Fruit fly (Drosophila melanogaster) whole organism, embryonic: ENCODE data around the gene Pde11.

Experiments
- Adf1 ChIP-seq: fragments of 200-800 bp; sonication (Bioruptor generic); IDR thresholded peaks from 2 replicates; pipeline ENCODE4 v1.3.6; 2022; ENCODE audit warnings: missing biosample characterization, missing genetic modification characterization
- Bdp1 ChIP-seq: fragments of 200-800 bp; sonication (Bioruptor generic); optimal IDR thresholded peaks from 3 replicates; lab custom pipeline; 2016; ENCODE audit warnings: missing biosample characterization, missing genetic modification characterization
- CG10209 ChIP-seq: fragments of 200-800 bp; sonication (Bioruptor generic); optimal IDR thresholded peaks from 3 replicates; lab custom pipeline; 2017; ENCODE audit warnings: missing biosample characterization, mild to moderate bottlenecking, missing genetic modification characterization, missing genetic modification reagents
- CG11093 ChIP-seq: fragments of 200-800 bp; sonication (Bioruptor generic); IDR thresholded peaks from 3 replicates; pipeline ENCODE4 v1.3.6; 2022; ENCODE audit warnings: missing biosample characterization, missing genetic modification characterization
- CG11696 ChIP-seq: fragments of 200-800 bp; sonication (Bioruptor generic); IDR thresholded peaks from 2 replicates; pipeline ENCODE4 v1.3.6; 2022; ENCODE audit warnings: missing biosample characterization, missing genetic modification characterization
- CG13287 ChIP-seq: fragments of 200-800 bp; sonication (Bioruptor generic); IDR thresholded peaks from 2 replicates; pipeline ENCODE4 v1.3.6; 2022; ENCODE audit warnings: missing biosample characterization, missing genetic modification characterization; ENCODE audit not compliant: partially characterized antibody
- CG15514 ChIP-seq: fragments of 200-800 bp; sonication (Bioruptor generic); optimal IDR thresholded peaks from 3 replicates; lab custom pipeline; 2017; ENCODE audit warnings: missing biosample characterization, missing genetic modification characterization, mild to moderate bottlenecking, moderate library complexity, missing genetic modification reagents
- CG16815 ChIP-seq: fragments of 200-800 bp; sonication (Bioruptor generic); optimal IDR thresholded peaks from 3 replicates; lab custom pipeline; 2017; ENCODE audit warnings: missing biosample characterization, mild to moderate bottlenecking, missing genetic modification characterization
- CG3281 ChIP-seq: fragments of 200-800 bp; sonication (Bioruptor generic); optimal IDR thresholded peaks from 3 replicates; lab custom pipeline; 2017; ENCODE audit warnings: missing biosample characterization, mild to moderate bottlenecking, missing genetic modification characterization
- CG4404 ChIP-seq: fragments of 200-800 bp; sonication (Bioruptor generic); IDR thresholded peaks from 2 replicates; pipeline ENCODE4 v1.3.6; 2022; ENCODE audit warnings: missing biosample characterization, missing genetic modification characterization
- CG6175 ChIP-seq: fragments of 200-800 bp; sonication (Bioruptor generic); IDR thresholded peaks from 3 replicates; pipeline ENCODE4 v1.3.6; 2022; ENCODE audit warnings: missing biosample characterization, missing genetic modification characterization
- CG7556 ChIP-seq: fragments of 200-800 bp; sonication (Bioruptor generic); optimal IDR thresholded peaks from 2 replicates; lab custom pipeline; 2017; ENCODE audit warnings: missing biosample characterization, mild to moderate bottlenecking, missing genetic modification characterization
- CG7745 ChIP-seq: fragments of 200-800 bp; sonication (Bioruptor generic); optimal IDR thresholded peaks from 2 replicates; lab custom pipeline; 2018; ENCODE audit warnings: missing biosample characterization, mild to moderate bottlenecking, missing genetic modification characterization, moderate library complexity
- CG7987 ChIP-seq: fragments of 200-800 bp; sonication (Bioruptor generic); optimal IDR thresholded peaks from 2 replicates; lab custom pipeline; 2018; ENCODE audit warnings: missing biosample characterization, mild to moderate bottlenecking, missing genetic modification characterization, moderate library complexity
- CG9609 ChIP-seq: fragments of 200-800 bp; sonication (Bioruptor generic); optimal IDR thresholded peaks from 3 replicates; lab custom pipeline; 2016; ENCODE audit warnings: missing biosample characterization, missing genetic modification characterization
- Chrac-16 ChIP-seq: fragments of 200-800 bp; sonication (Bioruptor generic); optimal IDR thresholded peaks from 3 replicates; lab custom pipeline; 2016; ENCODE audit warnings: missing biosample characterization, missing genetic modification characterization
- Drgx ChIP-seq: fragments of 200-800 bp; sonication (Bioruptor generic); IDR thresholded peaks from 2 replicates; pipeline ENCODE4 v1.3.6; 2022; ENCODE audit warnings: missing biosample characterization, missing genetic modification characterization
- E2f2 ChIP-seq: fragments of 200-800 bp; sonication (Bioruptor generic); IDR thresholded peaks from 2 replicates; pipeline ENCODE4 v1.3.6; 2022; ENCODE audit warnings: missing biosample characterization, missing genetic modification characterization
- Fer1 ChIP-seq: fragments of 200-800 bp; sonication (Bioruptor generic); optimal IDR thresholded peaks from 2 replicates; lab custom pipeline; 2017; ENCODE audit warnings: missing biosample characterization, mild to moderate bottlenecking, missing genetic modification characterization
- GATAe ChIP-seq: fragments of 200-800 bp; sonication (Bioruptor generic); conservative IDR thresholded peaks from 2 replicates; pipeline ENCODE4 v1.3.6; 2022; ENCODE audit warnings: missing biosample characterization, missing genetic modification characterization
- Gug ChIP-seq: fragments of 200-800 bp; sonication (Bioruptor generic); IDR thresholded peaks from 4 replicates; pipeline ENCODE4 v1.3.6; 2022; ENCODE audit warnings: missing biosample characterization, missing genetic modification characterization
- HmgZ ChIP-seq: fragments of 200-800 bp; sonication (Bioruptor generic); optimal IDR thresholded peaks from 2 replicates; lab custom pipeline; 2018; ENCODE audit warnings: missing biosample characterization, mild to moderate bottlenecking, missing genetic modification characterization
- Hr3 ChIP-seq: fragments of 200-800 bp; sonication (Bioruptor generic); optimal IDR thresholded peaks from 3 replicates; lab custom pipeline; 2016; ENCODE audit warnings: missing biosample characterization, missing genetic modification characterization
- Meics ChIP-seq: fragments of 200-800 bp; sonication (Bioruptor generic); optimal IDR thresholded peaks from 2 replicates; lab custom pipeline; 2017; ENCODE audit warnings: missing biosample characterization, mild to moderate bottlenecking, missing genetic modification characterization
- Ravus ChIP-seq: fragments of 200-800 bp; sonication (Bioruptor generic); IDR thresholded peaks from 2 replicates; pipeline ENCODE4 v1.3.6; 2022; ENCODE audit warnings: missing biosample characterization, missing genetic modification characterization
- Scr ChIP-seq: fragments of 200-800 bp; sonication (Bioruptor generic); IDR thresholded peaks from 2 replicates; pipeline ENCODE4 v1.3.6; 2022; ENCODE audit warnings: missing biosample characterization, missing genetic modification characterization; ENCODE audit not compliant: partially characterized antibody
- Xbp1 ChIP-seq: fragments of 200-800 bp; sonication (Bioruptor generic); optimal IDR thresholded peaks from 3 replicates; lab custom pipeline; 2016; ENCODE audit warnings: missing biosample characterization, mild to moderate bottlenecking, missing genetic modification characterization
- al ChIP-seq: fragments of 200-800 bp; sonication (Bioruptor generic); IDR thresholded peaks from 2 replicates; pipeline ENCODE4 v1.3.6; 2022; ENCODE audit warnings: missing biosample characterization, missing genetic modification characterization
- ash1 ChIP-seq: fragments of 200-800 bp; sonication (Bioruptor generic); optimal IDR thresholded peaks from 2 replicates; lab custom pipeline; 2018; ENCODE audit warnings: missing biosample characterization, mild to moderate bottlenecking, missing genetic modification characterization
- bcd ChIP-seq: fragments of 200-800 bp; sonication (Bioruptor generic); optimal IDR thresholded peaks from 2 replicates; lab custom pipeline; 2017; ENCODE audit warnings: missing biosample characterization, mild to moderate bottlenecking, missing genetic modification characterization
- btn ChIP-seq: fragments of 200-800 bp; sonication (Bioruptor generic); optimal IDR thresholded peaks from 2 replicates; lab custom pipeline; 2016; ENCODE audit warnings: missing biosample characterization, missing genetic modification characterization
- ci ChIP-seq: fragments of 200-800 bp; sonication (Bioruptor generic); IDR thresholded peaks from 3 replicates; pipeline ENCODE4 v1.3.6; 2022; ENCODE audit warnings: missing biosample characterization, missing genetic modification characterization
- croc ChIP-seq: fragments of 200-800 bp; sonication (Bioruptor generic); conservative IDR thresholded peaks from 3 replicates; pipeline ENCODE4 v1.3.6; 2022; ENCODE audit warnings: missing biosample characterization, missing genetic modification characterization
- ewg ChIP-seq: fragments of 200-800 bp; sonication (Bioruptor generic); optimal IDR thresholded peaks from 3 replicates; lab custom pipeline; 2017; ENCODE audit warnings: mild to moderate bottlenecking, missing biosample characterization, missing genetic modification reagents, missing genetic modification characterization
- grn ChIP-seq: fragments of 200-800 bp; sonication (Bioruptor generic); optimal IDR thresholded peaks from 3 replicates; lab custom pipeline; 2017; ENCODE audit warnings: missing biosample characterization, missing genetic modification characterization
- gro ChIP-seq: fragments of 200-800 bp; sonication (Bioruptor generic); optimal IDR thresholded peaks from 2 replicates; lab custom pipeline; 2016; ENCODE audit warnings: missing biosample characterization, missing genetic modification characterization
- ken ChIP-seq: fragments of 200-800 bp; sonication (Bioruptor generic); IDR thresholded peaks from 3 replicates; pipeline ENCODE4 v1.3.6; 2022; ENCODE audit warnings: missing biosample characterization, missing genetic modification characterization
- knrl ChIP-seq: fragments of 200-800 bp; sonication (Bioruptor generic); IDR thresholded peaks from 3 replicates; pipeline ENCODE4 v1.3.6; 2022; ENCODE audit warnings: missing biosample characterization, missing genetic modification characterization; ENCODE audit not compliant: partially characterized antibody
- lov ChIP-seq, 2 experiments: fragments of 200-800 bp in 1 of 2; fragments of >200 bp in 1 of 2; sonication (Bioruptor generic) in 1 of 2; IDR thresholded peaks in 1 of 2; optimal IDR thresholded peaks in 1 of 2; 2 replicates in 1 of 2; 3 replicates in 1 of 2; pipeline versions ENCODE4 v1.3.6 to Lab custom; 2017 to 2022; ENCODE audit warnings: missing biosample characterization in 1 of 2, missing genetic modification characterization in 1 of 2
- mirr ChIP-seq: fragments of 200-800 bp; sonication (Bioruptor generic); optimal IDR thresholded peaks from 3 replicates; lab custom pipeline; 2018; ENCODE audit warnings: missing biosample characterization, mild to moderate bottlenecking, missing genetic modification characterization
- nerfin-2 ChIP-seq: fragments of 200-800 bp; sonication (Bioruptor generic); IDR thresholded peaks from 2 replicates; pipeline ENCODE4 v1.3.6; 2022; ENCODE audit warnings: missing biosample characterization, missing genetic modification characterization; ENCODE audit not compliant: partially characterized antibody
- pho ChIP-seq: fragments of 200-800 bp; sonication (Bioruptor generic); optimal IDR thresholded peaks from 2 replicates; lab custom pipeline; 2016; ENCODE audit warnings: missing biosample characterization, missing genetic modification characterization
- repo ChIP-seq: fragments of 200-800 bp; sonication (Bioruptor generic); optimal IDR thresholded peaks from 2 replicates; lab custom pipeline; 2016; ENCODE audit warnings: missing biosample characterization, missing genetic modification characterization
- sens ChIP-seq: fragments of 200-800 bp; sonication (Bioruptor generic); peaks from one replicate; lab custom pipeline; 2016; ENCODE audit warnings: missing biosample characterization, missing genetic modification characterization
- shn ChIP-seq: fragments of 200-800 bp; sonication (Bioruptor generic); optimal IDR thresholded peaks from 3 replicates; lab custom pipeline; 2016; ENCODE audit warnings: missing biosample characterization, missing genetic modification characterization
- sug ChIP-seq: fragments of 200-800 bp; optimal IDR thresholded peaks from 2 replicates; lab custom pipeline; 2019; ENCODE audit warnings: missing biosample characterization, mild to moderate bottlenecking, missing genetic modification characterization, moderate library complexity
- vvl ChIP-seq: fragments of 200-800 bp; sonication (Bioruptor generic); IDR thresholded peaks from 2 replicates; pipeline ENCODE4 v1.3.6; 2022; ENCODE audit warnings: missing biosample characterization, missing genetic modification characterization
- zen2 ChIP-seq: fragments of 200-800 bp; sonication (Bioruptor generic); IDR thresholded peaks from 3 replicates; pipeline ENCODE4 v1.3.6; 2022; ENCODE audit warnings: missing biosample characterization, missing genetic modification characterization; ENCODE audit not compliant: partially characterized antibody
- zfh1 ChIP-seq: fragments of 200-800 bp; sonication (Bioruptor generic); IDR thresholded peaks from 3 replicates; pipeline ENCODE4 v1.3.6; 2022; ENCODE audit warnings: missing biosample characterization, missing genetic modification characterization

Pde11 gene

dm6 chr2L:18571724-18572427, 18.3 kb downstream of the Pde11 start (continued):
- TF ChIP-seq pho: peak; percentile 5
- TF ChIP-seq Drgx: peak; percentile 44
- no peak for TF ChIP-seq croc (GFP tag; lab: Robert Waterston, UW)
- peak; percentile 24; the same call in 2 of the 3 replicates for TF ChIP-seq zen2 (GFP tag; lab: Robert Waterston, UW)
- TF ChIP-seq Scr (GFP tag; lab: Robert Waterston, UW): 0 out of 2 replicates have a peak, but pooled peaks have one; percentile 28
- TF ChIP-seq Chrac-16 (GFP tag; lab: Kevin White, UChicago): no peak
- TF ChIP-seq mirr (GFP tag; lab: Kevin White, UChicago): no peak
- TF ChIP-seq CG15514: no peak
- TF ChIP-seq nerfin-2 (GFP tag; lab: Robert Waterston, UW): peak; percentile 43
- TF ChIP-seq Fer1: peak; percentile 45
- TF ChIP-seq Hr3: no peak
- TF ChIP-seq CG11093: peak; percentile 16; the same call in 1 of the 3 replicates
- peak; percentile 63 for TF ChIP-seq vvl
- TF ChIP-seq Bdp1 (GFP tag; lab: Kevin White, UChicago): peak; percentile 22
- TF ChIP-seq grn (GFP tag; lab: Kevin White, UChicago): peak; percentile 8
- peak; percentile 22; the same call in 1 of the 3 replicates for TF ChIP-seq ken (GFP tag; lab: Robert Waterston, UW)
- TF ChIP-seq GATAe (GFP tag; lab: Robert Waterston, UW): peak; percentile 28; the same call in 1 of the 2 replicates
- TF ChIP-seq CG4404 (GFP tag; lab: Robert Waterston, UW): no peak
- no peak for TF ChIP-seq CG7556 (GFP tag; lab: Kevin White, UChicago)
- peak; percentile 8 for TF ChIP-seq CG9609
- TF ChIP-seq knrl (GFP tag; lab: Robert Waterston, UW): peak; percentile 45; the same call in 2 of the 3 replicates
- peak; percentile 33 for TF ChIP-seq gro
- TF ChIP-seq Xbp1 (GFP tag; lab: Kevin White, UChicago): no peak
- TF ChIP-seq HmgZ (tag; lab: Kevin White, UChicago): peak; percentile 35
- TF ChIP-seq sug (tag; lab: Kevin White, UChicago): peak; percentile 25
- no peak for TF ChIP-seq CG16815
- peak; percentile 98 for TF ChIP-seq Adf1 (GFP tag; lab: Robert Waterston, UW)
- no peak for TF ChIP-seq ewg (GFP tag; lab: Kevin White, UChicago)
- TF ChIP-seq CG6175: 0 out of 3 replicates have a peak, but pooled peaks have one; percentile 21
- TF ChIP-seq CG11696 (GFP tag; lab: Robert Waterston, UW): no peak
- TF ChIP-seq shn: peak; percentile 13
- peak; percentile 49 for TF ChIP-seq sens (GFP tag; lab: Kevin White, UChicago)
- TF ChIP-seq CG13287 (GFP tag; lab: Robert Waterston, UW): peak; percentile 39; the same call in 1 of the 2 replicates
- TF ChIP-seq repo: peak; percentile 2
- no peak for TF ChIP-seq btn
- no peak for TF ChIP-seq CG10209 (GFP tag; lab: Kevin White, UChicago)
- TF ChIP-seq Meics (GFP tag; lab: Kevin White, UChicago): no peak
- no peak for TF ChIP-seq lov (optimal IDR thresholded peaks at IDR 0.05; lab: Kevin White, UChicago)
- 0 out of 3 replicates have a peak, but pooled peaks have one; percentile 9 for TF ChIP-seq lov (GFP tag; IDR thresholded peaks at IDR 0.05; lab: Robert Waterston, UW)
- peak; percentile 51 for TF ChIP-seq CG7987 (GFP tag; lab: Kevin White, UChicago)
- TF ChIP-seq zfh1 (GFP tag; lab: Robert Waterston, UW): 0 out of 3 replicates have a peak, but pooled peaks have one; percentile 38
- peak; percentile 6 for TF ChIP-seq CG3281
- no peak for TF ChIP-seq E2f2 (GFP tag; lab: Robert Waterston, UW)
- TF ChIP-seq al (GFP tag; lab: Robert Waterston, UW): no peak
- peak; percentile 19 for TF ChIP-seq bcd
- 0 out of 4 replicates have a peak, but pooled peaks have one; percentile 14 for TF ChIP-seq Gug (GFP tag; lab: Robert Waterston, UW)
- peak; percentile 57; the same call in 1 of the 3 replicates for TF ChIP-seq ci
- TF ChIP-seq CG7745 (tag; lab: Kevin White, UChicago): no peak
- no peak for TF ChIP-seq Ravus (GFP tag; lab: Robert Waterston, UW)
- no peak for TF ChIP-seq ash1 (GFP tag; lab: Kevin White, UChicago)
